Fruit fly (Drosophila melanogaster): ENCODE data around the gene CG5116.
A peak's percentile ranks its signal among the peaks of the same experiment; 100 is the strongest.

Gene CG5116

dm6 chr3R:25448737-25449136 lies 34.2 kb upstream of the CG5116 start:
- no peak for TF ChIP-seq CrebA (GFP tag; optimal IDR thresholded peaks at IDR 0.05; ENCODE audit: borderline replicate concordance)

dm6 chr3R:25451832-25452231 lies 31.1 kb upstream of the CG5116 start:
- TF ChIP-seq woc (GFP tag; optimal IDR thresholded peaks at IDR 0.05) (no peak), foxo (GFP tag; optimal IDR thresholded peaks at IDR 0.05) (no peak), GATAd (GFP tag; optimal IDR thresholded peaks at IDR 0.05) (no peak), Mio (GFP tag; optimal IDR thresholded peaks at IDR 0.05) (no peak), usp (GFP tag; optimal IDR thresholded peaks at IDR 0.05) (no peak), pan (optimal IDR thresholded peaks at IDR 0.05) (no peak)

dm6 chr3R:25453150-25453680 lies 29.7 kb upstream of the CG5116 start:
- no peak for TF ChIP-seq brk (GFP tag; optimal IDR thresholded peaks at IDR 0.05)
- no peak for TF ChIP-seq CrebA (GFP tag; optimal IDR thresholded peaks at IDR 0.05; ENCODE audit: borderline replicate concordance)
- no peak for TF ChIP-seq lola (GFP tag; optimal IDR thresholded peaks at IDR 0.05)
- TF ChIP-seq tai (GFP tag; optimal IDR thresholded peaks at IDR 0.05), result peak; percentile 47
- peak; percentile 23 for TF ChIP-seq br (GFP tag; optimal IDR thresholded peaks at IDR 0.05)
- TF ChIP-seq CG32264 (GFP tag; optimal IDR thresholded peaks at IDR 0.05), result no peak
- peak; percentile 23 for TF ChIP-seq psq (GFP tag; optimal IDR thresholded peaks at IDR 0.05)
- no peak for TF ChIP-seq N (GFP tag; optimal IDR thresholded peaks at IDR 0.05)
- TF ChIP-seq Rel (GFP tag; optimal IDR thresholded peaks at IDR 0.05), result no peak
- TF ChIP-seq Rel (tag; optimal IDR thresholded peaks at IDR 0.05), result peak; percentile 41
- TF ChIP-seq Sp1 (GFP tag; optimal IDR thresholded peaks at IDR 0.05), result peak; percentile 26
- no peak for TF ChIP-seq Mio (GFP tag; optimal IDR thresholded peaks at IDR 0.05)
- TF ChIP-seq rgr (GFP tag; optimal IDR thresholded peaks at IDR 0.05), result peak; percentile 4
- no peak for TF ChIP-seq Vsx2 (GFP tag; optimal IDR thresholded peaks at IDR 0.05; ENCODE audit: partially characterized antibody)
- TF ChIP-seq CG9705 (GFP tag; optimal IDR thresholded peaks at IDR 0.05), result peak; percentile 8
- no peak for TF ChIP-seq ey (GFP tag; optimal IDR thresholded peaks at IDR 0.05)
- TF ChIP-seq dsf (GFP tag; optimal IDR thresholded peaks at IDR 0.05; ENCODE audit: borderline replicate concordance), result no peak
- no peak for TF ChIP-seq Abd-B (GFP tag; optimal IDR thresholded peaks at IDR 0.05)
- peak; percentile 12 for TF ChIP-seq h (GFP tag; optimal IDR thresholded peaks at IDR 0.05)
- no peak for TF ChIP-seq dl (GFP tag; optimal IDR thresholded peaks at IDR 0.05; ENCODE audit: insufficient read depth in 1 of 2, partially characterized antibody in 2 of 2)
- no peak for TF ChIP-seq Hnf4 (GFP tag; optimal IDR thresholded peaks at IDR 0.05)
- peak; percentile 30 for TF ChIP-seq OdsH (GFP tag; optimal IDR thresholded peaks at IDR 0.05)

- TF ChIP-seq CG32264 (GFP tag; optimal IDR thresholded peaks at IDR 0.05) (no peak), Rel (GFP tag; optimal IDR thresholded peaks at IDR 0.05) (no peak), Rel (tag; optimal IDR thresholded peaks at IDR 0.05) (peak; percentile 2)
Observed at dm6 chr3R:25457097-25457496, 25.8 kb upstream of the CG5116 start.

- TF ChIP-seq rgr (GFP tag; optimal IDR thresholded peaks at IDR 0.05), result peak; percentile 14
- TF ChIP-seq OdsH (GFP tag; optimal IDR thresholded peaks at IDR 0.05), result peak; percentile 15
- no peak for TF ChIP-seq lola (GFP tag; optimal IDR thresholded peaks at IDR 0.05)
- TF ChIP-seq h (GFP tag; optimal IDR thresholded peaks at IDR 0.05), result peak; percentile 25
Observed at dm6 chr3R:25459200-25459809, 23.6 kb upstream of the CG5116 start.

- no peak for TF ChIP-seq Rel (GFP tag; optimal IDR thresholded peaks at IDR 0.05)
- no peak for TF ChIP-seq Rel (tag; optimal IDR thresholded peaks at IDR 0.05)
- no peak for TF ChIP-seq CG9705 (GFP tag; optimal IDR thresholded peaks at IDR 0.05)
- TF ChIP-seq Myc (optimal IDR thresholded peaks at IDR 0.05), result no peak
- no peak for TF ChIP-seq sv (GFP tag; optimal IDR thresholded peaks at IDR 0.05)
- TF ChIP-seq Hnf4 (GFP tag; optimal IDR thresholded peaks at IDR 0.05), result no peak
- no peak for TF ChIP-seq CG32264 (GFP tag; optimal IDR thresholded peaks at IDR 0.05)
- TF ChIP-seq Dfd (GFP tag; optimal IDR thresholded peaks at IDR 0.05), result no peak
- TF ChIP-seq psq (GFP tag; optimal IDR thresholded peaks at IDR 0.05), result no peak
- TF ChIP-seq woc (GFP tag; optimal IDR thresholded peaks at IDR 0.05), result no peak
- TF ChIP-seq Hr83 (GFP tag; optimal IDR thresholded peaks at IDR 0.05; ENCODE audit: poor library complexity, severe bottlenecking), result no peak
- TF ChIP-seq Mio (GFP tag; optimal IDR thresholded peaks at IDR 0.05), result no peak
- no peak for TF ChIP-seq brk (GFP tag; optimal IDR thresholded peaks at IDR 0.05)
- no peak for TF ChIP-seq Vsx2 (GFP tag; optimal IDR thresholded peaks at IDR 0.05; ENCODE audit: partially characterized antibody)
- no peak for TF ChIP-seq ey (GFP tag; optimal IDR thresholded peaks at IDR 0.05)
- no peak for TF ChIP-seq Dif (GFP tag; optimal IDR thresholded peaks at IDR 0.05; ENCODE audit: partially characterized antibody)
Observed at dm6 chr3R:25460650-25461049, 22.2 kb upstream of the CG5116 start.
